Worm (Caenorhabditis elegans): ENCODE measurements around the gene slc-17.3.

Gene slc-17.3

ce11 chrIII:7848173-7848572, 16.9 kb downstream of the slc-17.3 start:
- TF ChIP-seq elt-3 (tag; optimal IDR thresholded peaks at IDR 0.05) (no peak), ces-1 (GFP tag; optimal IDR thresholded peaks at IDR 0.05) (peak; percentile 91)

DNA sequence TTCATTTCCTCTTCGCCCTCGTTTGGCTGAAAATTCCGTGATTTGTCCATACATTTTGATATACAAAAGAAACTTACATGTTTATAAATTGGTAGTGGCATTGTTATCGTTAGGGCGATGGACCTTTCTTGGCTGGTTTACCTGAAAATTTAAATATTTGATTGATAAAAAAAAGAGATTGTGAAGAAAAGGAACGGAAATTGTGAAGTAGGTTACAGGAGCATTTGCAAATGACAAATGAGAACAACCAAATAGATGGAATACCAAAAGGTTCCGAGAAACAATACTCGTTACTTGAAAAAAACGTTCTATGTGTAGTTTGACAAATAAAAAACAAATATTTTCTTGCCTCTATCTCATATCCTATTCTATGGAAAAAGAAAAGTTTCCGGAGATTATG, 21.6 kb downstream of the slc-17.3 start, which contains the start of gene ZK652.8:
Gene ZK652.8, minus strand, starts transcription at position 101 of the 400 bp plus-strand sequence.
- TF ChIP-seq mab-5 (tag; optimal IDR thresholded peaks at IDR 0.05) (no peak), lsy-2 (tag; optimal IDR thresholded peaks at IDR 0.05) (no peak), cnd-1 (tag; optimal IDR thresholded peaks at IDR 0.05) (no peak), ztf-11 (tag; optimal IDR thresholded peaks at IDR 0.05) (no peak), ceh-39 (tag; optimal IDR thresholded peaks at IDR 0.05) (no peak), nhr-12 (tag; optimal IDR thresholded peaks at IDR 0.05) (no peak)

- no peak for TF ChIP-seq zip-8 (tag; optimal IDR thresholded peaks at IDR 0.05)
- no peak for TF ChIP-seq M03D4.4 (tag; optimal IDR thresholded peaks at IDR 0.05)
- TF ChIP-seq nhr-237 (tag; optimal IDR thresholded peaks at IDR 0.05) = no peak
- no peak for TF ChIP-seq snpc-4 (tag; optimal IDR thresholded peaks at IDR 0.05)
- no peak for TF ChIP-seq mls-2 (tag; optimal IDR thresholded peaks at IDR 0.05)
- no peak for TF ChIP-seq cnd-1 (tag; optimal IDR thresholded peaks at IDR 0.05)
- TF ChIP-seq elt-3 (tag; optimal IDR thresholded peaks at IDR 0.05) = no peak
Measured at ce11 chrIII:7838907-7839642, 26.0 kb downstream of the slc-17.3 start, which contains the start of gene ceh-23. ceh-23 (plus strand) TSS chrIII:7839592.

- TF ChIP-seq nhr-2 (tag; optimal IDR thresholded peaks at IDR 0.05) (no peak), bed-3 (GFP tag; optimal IDR thresholded peaks at IDR 0.05) (no peak), drap-1 (GFP tag; optimal IDR thresholded peaks at IDR 0.05) (no peak), ceh-39 (tag; optimal IDR thresholded peaks at IDR 0.05) (no peak), blmp-1 (tag; optimal IDR thresholded peaks at IDR 0.05) (no peak), ztf-11 (tag; optimal IDR thresholded peaks at IDR 0.05) (no peak), cnd-1 (tag; optimal IDR thresholded peaks at IDR 0.05) (no peak), sem-2 (GFP tag; optimal IDR thresholded peaks at IDR 0.05) (no peak), elt-1 (tag; optimal IDR thresholded peaks at IDR 0.05; ENCODE audit: borderline replicate concordance, insufficient read depth) (no peak), nhr-12 (tag; optimal IDR thresholded peaks at IDR 0.05) (no peak), mep-1 (tag; optimal IDR thresholded peaks at IDR 0.05) (no peak)
Measured at ce11 chrIII:7837567-7837966, 27.5 kb downstream of the slc-17.3 start.

- no peak for TF ChIP-seq ces-1 (GFP tag; optimal IDR thresholded peaks at IDR 0.05)
- no peak for TF ChIP-seq nhr-237 (tag; optimal IDR thresholded peaks at IDR 0.05)
- TF ChIP-seq snpc-4 (tag; optimal IDR thresholded peaks at IDR 0.05) = no peak
- TF ChIP-seq nhr-2 (tag; optimal IDR thresholded peaks at IDR 0.05) = no peak
- TF ChIP-seq nhr-12 (tag; optimal IDR thresholded peaks at IDR 0.05) = no peak
- no peak for TF ChIP-seq tbx-8 (GFP tag; optimal IDR thresholded peaks at IDR 0.05)
- TF ChIP-seq unc-120 (tag; optimal IDR thresholded peaks at IDR 0.05; ENCODE audit: poor library complexity, severe bottlenecking) = no peak
- TF ChIP-seq unc-62 (GFP tag; optimal IDR thresholded peaks at IDR 0.05) = no peak
- TF ChIP-seq drap-1 (GFP tag; optimal IDR thresholded peaks at IDR 0.05) = no peak
- no peak for TF ChIP-seq elt-3 (tag; optimal IDR thresholded peaks at IDR 0.05)
- TF ChIP-seq mls-2 (tag; optimal IDR thresholded peaks at IDR 0.05) = no peak
- no peak for TF ChIP-seq lin-13 (tag; optimal IDR thresholded peaks at IDR 0.05)
- TF ChIP-seq cnd-1 (tag; optimal IDR thresholded peaks at IDR 0.05) = no peak
- no peak for TF ChIP-seq ztf-11 (tag; optimal IDR thresholded peaks at IDR 0.05)
- no peak for TF ChIP-seq pha-4 (tag; optimal IDR thresholded peaks at IDR 0.05)
- no peak for TF ChIP-seq unc-39 (tag; optimal IDR thresholded peaks at IDR 0.05)
- no peak for TF ChIP-seq nhr-76 (tag; optimal IDR thresholded peaks at IDR 0.05)
- no peak for TF ChIP-seq lsy-2 (tag; optimal IDR thresholded peaks at IDR 0.05)
- TF ChIP-seq nhr-28 (tag; optimal IDR thresholded peaks at IDR 0.05) = no peak
- TF ChIP-seq M03D4.4 (tag; optimal IDR thresholded peaks at IDR 0.05) = no peak
Measured at ce11 chrIII:7835684-7836083, 29.4 kb downstream of the slc-17.3 start.

DNA sequence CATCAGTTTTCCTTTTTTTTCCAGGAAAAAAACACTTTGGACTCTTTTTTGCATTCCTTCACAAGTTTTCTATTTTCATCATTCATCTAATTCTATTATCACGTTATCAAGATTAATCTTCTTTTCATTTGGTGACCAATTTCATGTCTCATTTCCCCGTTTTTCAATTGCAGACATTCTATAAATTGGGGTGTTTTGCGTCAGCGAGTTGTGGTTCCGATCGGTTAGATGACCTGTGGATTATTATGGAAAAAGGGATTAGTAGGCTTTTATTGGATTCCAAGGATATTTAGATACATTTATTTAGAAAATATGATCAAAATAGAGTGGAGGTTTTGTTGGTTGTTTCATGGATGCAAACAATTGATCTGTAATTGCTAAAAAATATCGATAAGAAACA, 30.2 kb downstream of the slc-17.3 start:
- TF ChIP-seq ztf-11 (tag; optimal IDR thresholded peaks at IDR 0.05) (no peak), blmp-1 (tag; optimal IDR thresholded peaks at IDR 0.05) (no peak), tbx-8 (GFP tag; optimal IDR thresholded peaks at IDR 0.05) (no peak), elt-3 (tag; optimal IDR thresholded peaks at IDR 0.05) (no peak), lin-13 (tag; optimal IDR thresholded peaks at IDR 0.05) (no peak), mep-1 (tag; optimal IDR thresholded peaks at IDR 0.05) (no peak), drap-1 (GFP tag; optimal IDR thresholded peaks at IDR 0.05) (no peak), flh-1 (GFP tag; optimal IDR thresholded peaks at IDR 0.05) (no peak), ces-1 (GFP tag; optimal IDR thresholded peaks at IDR 0.05) (no peak), pha-4 (tag; optimal IDR thresholded peaks at IDR 0.05) (no peak), ceh-43 (GFP tag; optimal IDR thresholded peaks at IDR 0.05) (no peak)

All from whole organism, mixed stage, embryonic.